Worm (Caenorhabditis elegans) whole organism, young adult: Measurements from ENCODE around the gene F42C5.9.

Experiments
- B0019.2 ChIP-seq: fragments of 200-800 bp; sonication (Bioruptor generic); conservative IDR thresholded peaks from 2 replicates; pipeline ENCODE4 v1.3.6; 2022; ENCODE audit warnings: missing genetic modification reagents, missing genetic modification characterization, missing compliant biosample characterization
- D2030.7 ChIP-seq: fragments of 200-800 bp; sonication (Bioruptor generic); IDR thresholded peaks from 2 replicates; pipeline ENCODE4 v1.3.6; 2022; ENCODE audit warnings: missing genetic modification reagents, missing genetic modification characterization, missing compliant biosample characterization
- F39B2.1 ChIP-seq: fragments of 200-800 bp; sonication (Bioruptor generic); IDR thresholded peaks from 2 replicates; pipeline ENCODE4 v1.3.6; 2022; ENCODE audit warnings: missing genetic modification reagents, missing genetic modification characterization, missing compliant biosample characterization
- F57A8.1 ChIP-seq: fragments of 200-800 bp; sonication (Bioruptor generic); optimal IDR thresholded peaks from 2 replicates; lab custom pipeline; 2018; ENCODE audit warnings: mild to moderate bottlenecking, missing genetic modification characterization, moderate library complexity, missing compliant biosample characterization
- Y79H2A.3 ChIP-seq: fragments of 200-800 bp; sonication (Bioruptor generic); conservative IDR thresholded peaks from 2 replicates; pipeline ENCODE4 v1.3.6; 2022; ENCODE audit warnings: missing genetic modification reagents, missing genetic modification characterization, missing compliant biosample characterization
- Y95B8A.8 ChIP-seq: fragments of 200-800 bp; sonication (Bioruptor generic); IDR thresholded peaks from 2 replicates; pipeline ENCODE4 v1.3.6; 2022; ENCODE audit warnings: missing genetic modification reagents, missing genetic modification characterization, missing compliant biosample characterization
- aptf-2 ChIP-seq: fragments of 200-800 bp; sonication (Bioruptor generic); conservative IDR thresholded peaks from 2 replicates; pipeline ENCODE4 v1.3.6; 2022; ENCODE audit warnings: missing genetic modification reagents, missing genetic modification characterization, missing compliant biosample characterization
- aptf-3 ChIP-seq: fragments of 200-800 bp; sonication (Bioruptor generic); IDR thresholded peaks from 2 replicates; pipeline ENCODE4 v1.3.6; 2022; ENCODE audit warnings: missing genetic modification characterization, missing compliant biosample characterization
- attf-6 ChIP-seq: fragments of 200-800 bp; sonication (Bioruptor generic); IDR thresholded peaks from 2 replicates; pipeline ENCODE4 v1.3.6; 2022; ENCODE audit warnings: missing genetic modification reagents, missing genetic modification characterization, missing compliant biosample characterization
- bed-2 ChIP-seq: fragments of 200-800 bp; sonication (Bioruptor generic); IDR thresholded peaks from 2 replicates; pipeline ENCODE4 v1.3.6; 2022; ENCODE audit warnings: missing genetic modification reagents, missing genetic modification characterization, missing compliant biosample characterization
- ccch-3 ChIP-seq: fragments of 200-800 bp; sonication (Bioruptor generic); optimal IDR thresholded peaks from 2 replicates; lab custom pipeline; 2018; ENCODE audit warnings: mild to moderate bottlenecking, missing genetic modification characterization, missing compliant biosample characterization
- cebp-2 ChIP-seq: fragments of 200-800 bp; sonication (Bioruptor generic); IDR thresholded peaks from 2 replicates; pipeline ENCODE4 v1.3.6; 2022; ENCODE audit warnings: missing genetic modification characterization, missing compliant biosample characterization
- ceh-91 ChIP-seq: fragments of 200-800 bp; sonication (Bioruptor generic); IDR thresholded peaks from 2 replicates; pipeline ENCODE4 v1.3.6; 2022; ENCODE audit warnings: missing genetic modification reagents, missing genetic modification characterization, missing compliant biosample characterization
- chd-7 ChIP-seq: sonication (generic microtip); optimal IDR thresholded peaks from 2 replicates; lab custom pipeline; 2016; ENCODE audit warnings: mild to moderate bottlenecking, missing genetic modification characterization, moderate library complexity, missing compliant biosample characterization
- dox-1 ChIP-seq: fragments of 200-800 bp; sonication (Bioruptor generic); IDR thresholded peaks from 2 replicates; pipeline ENCODE4 v1.3.6; 2022; ENCODE audit warnings: missing genetic modification reagents, missing genetic modification characterization, missing compliant biosample characterization
- dpff-1 ChIP-seq: sonication (generic microtip); optimal IDR thresholded peaks from 2 replicates; lab custom pipeline; 2017; ENCODE audit warnings: mild to moderate bottlenecking, missing genetic modification characterization, missing compliant biosample characterization
- egl-18 ChIP-seq: fragments of 200-800 bp; sonication (Bioruptor generic); IDR thresholded peaks from 2 replicates; pipeline ENCODE4 v1.3.6; 2022; ENCODE audit warnings: missing genetic modification reagents, missing genetic modification characterization, missing compliant biosample characterization
- gei-17 ChIP-seq: fragments of 200-800 bp; sonication (Bioruptor generic); optimal IDR thresholded peaks from 2 replicates; lab custom pipeline; 2018; ENCODE audit warnings: mild to moderate bottlenecking, missing genetic modification characterization, missing compliant biosample characterization
- hlh-12 ChIP-seq: sonication (generic microtip); optimal IDR thresholded peaks from 2 replicates; lab custom pipeline; 2016; ENCODE audit warnings: missing genetic modification characterization, missing compliant biosample characterization
- hlh-26 ChIP-seq: fragments of 200-800 bp; sonication (Bioruptor generic); conservative IDR thresholded peaks from 2 replicates; pipeline ENCODE4 v1.3.6; 2022; ENCODE audit warnings: missing genetic modification reagents, missing genetic modification characterization, missing compliant biosample characterization
- hmg-1.2 ChIP-seq: fragments of 200-800 bp; sonication (Bioruptor generic); IDR thresholded peaks from 2 replicates; pipeline ENCODE4 v1.3.6; 2022; ENCODE audit warnings: missing genetic modification reagents, missing genetic modification characterization, missing compliant biosample characterization
- hsf-1 ChIP-seq: fragments of 200-800 bp; sonication (Bioruptor generic); IDR thresholded peaks from 2 replicates; pipeline ENCODE4 v1.3.6; 2022; ENCODE audit warnings: missing genetic modification reagents, missing genetic modification characterization, missing compliant biosample characterization
- lag-1 ChIP-seq: fragments of 200-800 bp; sonication (Bioruptor generic); IDR thresholded peaks from 2 replicates; pipeline ENCODE4 v1.3.6; 2022; ENCODE audit warnings: missing genetic modification reagents, missing genetic modification characterization, missing compliant biosample characterization
- let-607 ChIP-seq, 2 experiments: fragments of 200-800 bp in 1 of 2; sonication (Bioruptor generic) in 1 of 2; sonication (generic microtip) in 1 of 2; optimal IDR thresholded peaks; 2 replicates each; lab custom pipeline; 2016 to 2018; ENCODE audit warnings: mild to moderate bottlenecking in 2 of 2, missing compliant biosample characterization in 2 of 2, missing genetic modification characterization in 2 of 2, moderate library complexity in 2 of 2, missing genotype in 1 of 2
- lin-26 ChIP-seq: fragments of 200-800 bp; sonication (Bioruptor generic); IDR thresholded peaks from 2 replicates; pipeline ENCODE4 v1.3.6; 2022; ENCODE audit warnings: missing genetic modification reagents, missing genetic modification characterization, missing compliant biosample characterization
- lin-54 ChIP-seq: fragments of 200-800 bp; sonication (Bioruptor generic); optimal IDR thresholded peaks from 2 replicates; lab custom pipeline; 2018; ENCODE audit warnings: mild to moderate bottlenecking, missing genetic modification characterization, missing compliant biosample characterization
- lsy-27 ChIP-seq: sonication (generic microtip); optimal IDR thresholded peaks from 2 replicates; lab custom pipeline; 2017; ENCODE audit warnings: missing genetic modification characterization, mild to moderate bottlenecking, missing compliant biosample characterization, antibody characterized with exemption, missing genotype, borderline replicate concordance; ENCODE audit not compliant: insufficient read depth
- madf-3 ChIP-seq: fragments of 200-800 bp; sonication (Bioruptor generic); IDR thresholded peaks from 2 replicates; pipeline ENCODE4 v1.3.6; 2022; ENCODE audit warnings: missing genetic modification reagents, missing genetic modification characterization, missing compliant biosample characterization
- madf-6 ChIP-seq: fragments of 200-800 bp; sonication (Bioruptor generic); IDR thresholded peaks from 2 replicates; pipeline ENCODE4 v1.3.6; 2022; ENCODE audit warnings: missing genetic modification reagents, missing genetic modification characterization, missing compliant biosample characterization
- mcd-1 ChIP-seq: fragments of 200-800 bp; sonication (Bioruptor generic); IDR thresholded peaks from 2 replicates; pipeline ENCODE4 v1.3.6; 2022; ENCODE audit warnings: missing genetic modification reagents, missing genetic modification characterization, missing compliant biosample characterization
- mel-28 ChIP-seq: sonication (generic microtip); optimal IDR thresholded peaks from 2 replicates; lab custom pipeline; 2016; ENCODE audit warnings: borderline replicate concordance, mild to moderate bottlenecking, missing genetic modification characterization, missing compliant biosample characterization
- mes-4 ChIP-seq: sonication (generic microtip); optimal IDR thresholded peaks from 2 replicates; lab custom pipeline; 2016; ENCODE audit warnings: missing genotype, missing genetic modification characterization, missing compliant biosample characterization
- mxl-1 ChIP-seq: sonication (generic microtip); optimal IDR thresholded peaks from 2 replicates; lab custom pipeline; 2016; ENCODE audit warnings: missing genetic modification characterization, missing compliant biosample characterization
- nfyb-1 ChIP-seq: fragments of 200-800 bp; sonication (Bioruptor generic); IDR thresholded peaks from 2 replicates; pipeline ENCODE4 v1.3.6; 2022; ENCODE audit warnings: missing genetic modification reagents, missing genetic modification characterization, missing compliant biosample characterization
- nhr-80 ChIP-seq: sonication (generic microtip); optimal IDR thresholded peaks from 2 replicates; lab custom pipeline; 2016; ENCODE audit warnings: missing genetic modification characterization, missing compliant biosample characterization
- pha-4 ChIP-seq: fragments of 150-350 bp; sonication (generic microtip); optimal IDR thresholded peaks from 2 replicates; lab custom pipeline; 2014; ENCODE audit warnings: missing biosample characterization, missing genetic modification reagents, missing genetic modification characterization
- rec-8 ChIP-seq, 2 experiments: sonication (generic microtip); optimal IDR thresholded peaks; 2 replicates each; lab custom pipeline; 2016; ENCODE audit warnings: mild to moderate bottlenecking in 2 of 2, missing genetic modification characterization in 2 of 2, missing genetic modification reagents in 2 of 2, missing genotype in 2 of 2, missing biosample characterization in 1 of 2, missing compliant biosample characterization in 1 of 2, moderate library complexity in 1 of 2
- snpc-1.1 ChIP-seq: sonication (generic microtip); optimal IDR thresholded peaks from 2 replicates; lab custom pipeline; 2017; ENCODE audit warnings: missing genetic modification characterization, mild to moderate bottlenecking, missing compliant biosample characterization, antibody characterized with exemption, moderate library complexity, missing genotype, missing genetic modification reagents; ENCODE audit not compliant: insufficient read depth
- snpc-1.3 ChIP-seq: sonication (generic microtip); optimal IDR thresholded peaks from 2 replicates; lab custom pipeline; 2017; ENCODE audit warnings: missing genetic modification characterization, mild to moderate bottlenecking, missing compliant biosample characterization, antibody characterized with exemption, moderate library complexity, missing genotype, missing genetic modification reagents; ENCODE audit not compliant: insufficient read depth
- snpc-3.4 ChIP-seq: sonication (generic microtip); optimal IDR thresholded peaks from 2 replicates; lab custom pipeline; 2017; ENCODE audit warnings: missing genetic modification characterization, mild to moderate bottlenecking, missing compliant biosample characterization, antibody characterized with exemption, moderate library complexity, missing genotype, missing genetic modification reagents
- snpc-4 ChIP-seq, 5 experiments: fragments of 150-350 bp in 1 of 5; sonication (generic microtip) in 4 of 5; optimal IDR thresholded peaks; 2 replicates each; lab custom pipeline; 2014 to 2018; ENCODE audit warnings: missing genetic modification characterization in 5 of 5, missing biosample characterization in 3 of 5, antibody characterized with exemption in 2 of 5, mild to moderate bottlenecking in 2 of 5, missing compliant biosample characterization in 2 of 5, missing genotype in 2 of 5, moderate library complexity in 2 of 5, missing genetic modification reagents in 1 of 5
- unc-62 ChIP-seq: fragments of 150-350 bp; optimal IDR thresholded peaks from 2 replicates; lab custom pipeline; 2014; ENCODE audit warnings: missing biosample characterization, missing genetic modification reagents, missing genetic modification characterization
- xnd-1 ChIP-seq: sonication (generic microtip); optimal IDR thresholded peaks from 2 replicates; lab custom pipeline; 2016; ENCODE audit warnings: missing genotype, missing genetic modification reagents, missing genetic modification characterization, missing compliant biosample characterization
- zfh-2 ChIP-seq: fragments of 200-800 bp; sonication (Bioruptor generic); conservative IDR thresholded peaks from 2 replicates; pipeline ENCODE4 v1.3.6; 2022; ENCODE audit warnings: missing genetic modification reagents, missing genetic modification characterization, missing compliant biosample characterization
- ztf-18 ChIP-seq: sonication (generic microtip); optimal IDR thresholded peaks from 2 replicates; lab custom pipeline; 2016; ENCODE audit warnings: missing genotype, mild to moderate bottlenecking, missing genetic modification characterization, missing compliant biosample characterization
- ztf-25 ChIP-seq: fragments of 200-800 bp; sonication (Bioruptor generic); IDR thresholded peaks from 2 replicates; pipeline ENCODE4 v1.3.6; 2022; ENCODE audit warnings: missing genetic modification reagents, missing genetic modification characterization, missing compliant biosample characterization
- ztf-26 ChIP-seq: sonication (generic microtip); optimal IDR thresholded peaks from 2 replicates; lab custom pipeline; 2017; ENCODE audit warnings: missing genetic modification characterization, missing compliant biosample characterization

Gene F42C5.9

ce11 chrIV:7313397-7313910 lies 3.4 kb downstream of the F42C5.9 start, which contains the start of gene rps-8 (continued):
- TF ChIP-seq ztf-26 (tag; lab: Kevin White, UChicago) (no peak), zfh-2 (GFP tag; lab: Robert Waterston, UW) (peak; percentile 22; the same call in 1 of the 2 replicates), hsf-1 (GFP tag; lab: Robert Waterston, UW) (no peak), hlh-26 (no peak), ztf-25 (GFP tag; lab: Robert Waterston, UW) (no peak), snpc-1.3 (no peak), let-607 (tag; optimal IDR thresholded peaks at IDR 0.05; lab: Kevin White, UChicago) (no peak), dpff-1 (tag; lab: Kevin White, UChicago) (no peak), lsy-27 (tag; lab: Kevin White, UChicago) (no peak), Y95B8A.8 (no peak), bed-2 (GFP tag; lab: Robert Waterston, UW) (no peak), ztf-18 (tag; lab: Kevin White, UChicago) (no peak), mcd-1 (GFP tag; lab: Robert Waterston, UW) (no peak), hmg-1.2 (GFP tag; lab: Robert Waterston, UW) (0 out of 2 replicates have a peak, but pooled peaks have one; percentile 4), cebp-2 (GFP tag; lab: Robert Waterston, UW) (no peak), attf-6 (GFP tag; lab: Robert Waterston, UW) (0 out of 2 replicates have a peak, but pooled peaks have one; percentile 43), ceh-91 (GFP tag; lab: Robert Waterston, UW) (no peak), hlh-12 (tag; lab: Kevin White, UChicago) (no peak), F57A8.1 (no peak), unc-62 (GFP tag; lab: Kevin White, UChicago) (no peak), madf-6 (peak; percentile 15; the same call in 1 of the 2 replicates), dox-1 (GFP tag; lab: Robert Waterston, UW) (peak; percentile 80), gei-17 (GFP tag; lab: Kevin White, UChicago) (no peak), aptf-3 (GFP tag; lab: Robert Waterston, UW) (no peak), lag-1 (GFP tag; lab: Robert Waterston, UW) (no peak), nhr-80 (tag; lab: Kevin White, UChicago) (no peak), chd-7 (no peak), mes-4 (tag; lab: Kevin White, UChicago) (no peak), F39B2.1 (GFP tag; lab: Robert Waterston, UW) (no peak), rec-8 (tag; optimal IDR thresholded peaks at IDR 0.05; lab: Kevin White, UChicago) (no peak), D2030.7 (no peak), mel-28 (no peak), ccch-3 (GFP tag; lab: Kevin White, UChicago) (no peak), mxl-1 (no peak), xnd-1 (tag; lab: Kevin White, UChicago) (no peak)
- TF ChIP-seq, all 124 proteins: peak for 14

- TF ChIP-seq egl-18 (GFP tag; lab: Robert Waterston, UW) (no peak), lin-26 (GFP tag; lab: Robert Waterston, UW) (peak; percentile 5; the same call in 1 of the 2 replicates), lin-54 (peak; percentile 50), B0019.2 (GFP tag; lab: Robert Waterston, UW) (no peak), aptf-2 (GFP tag; lab: Robert Waterston, UW) (no peak), snpc-4 (GFP tag; optimal IDR thresholded peaks at IDR 0.05; lab: Kevin White, UChicago) (no peak), snpc-4 (tag; optimal IDR thresholded peaks at IDR 0.05; lab: Kevin White, UChicago) (peak in 1 of 4 experiments; percentile 57), snpc-1.1 (tag; lab: Kevin White, UChicago) (peak; percentile 18), snpc-3.4 (tag; lab: Kevin White, UChicago) (peak; percentile 51), madf-3 (peak; percentile 6; the same call in 1 of the 2 replicates), nfyb-1 (0 out of 2 replicates have a peak, but pooled peaks have one; percentile 28), Y79H2A.3 (GFP tag; lab: Robert Waterston, UW) (no peak), pha-4 (no peak)
Measured at ce11 chrIV:7312620-7313194, 4.2 kb downstream of the F42C5.9 start.
